ENCODE assay signal across 1 fruit fly cellular context in the genomic region with DNA sequence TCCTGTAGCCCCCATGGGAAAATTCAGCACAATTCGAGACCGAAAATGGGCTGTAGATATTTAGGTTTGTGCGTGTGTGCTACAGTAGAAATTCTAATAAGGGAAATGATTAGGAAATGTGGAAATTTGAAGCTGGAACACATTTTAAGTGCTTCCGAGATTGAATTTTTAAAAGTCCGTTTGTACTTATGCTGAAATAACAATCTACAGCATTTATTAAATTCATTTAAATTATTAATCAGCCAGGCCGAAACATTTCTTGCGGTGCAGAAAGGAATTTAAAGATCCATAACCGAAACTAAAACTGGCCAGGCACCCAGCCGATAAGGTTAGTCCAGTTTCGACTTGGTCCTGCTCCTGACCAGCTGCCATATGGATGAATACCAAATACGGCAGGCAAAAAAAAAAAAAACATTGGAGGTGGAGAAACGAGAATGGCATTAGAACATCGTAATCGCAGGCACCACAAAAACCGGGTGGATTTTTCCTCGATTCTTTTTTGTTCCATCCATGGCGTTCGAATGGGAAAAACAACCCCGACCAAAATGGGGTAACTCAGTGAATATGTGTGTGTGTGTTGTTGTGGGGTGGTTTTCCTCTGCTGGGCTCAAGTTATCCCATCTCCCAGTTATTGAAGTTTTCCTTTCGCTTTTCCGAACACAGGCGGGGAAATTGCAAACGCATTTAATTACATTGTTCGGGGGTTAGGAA.
A peak's percentile ranks its signal among the peaks of the same experiment; 100 is the strongest.
TF ChIP-seq lines count a peak whose summit lies in the region.

No protein-coding gene starts in this region.

TF ChIP-seq in whole organism, embryonic, 481 proteins besides CTCF, POLR2A, EP300 and RAD21 (continued from another document):
- TF ChIP-seq slbo (GFP tag; IDR thresholded peaks at IDR 0.05; lab: Robert Waterston, UW): 0 out of 2 replicates have a peak, but pooled peaks have one; percentile 9
- TF ChIP-seq CG3065 (GFP tag; optimal IDR thresholded peaks at IDR 0.05; lab: Kevin White, UChicago): no peak
- TF ChIP-seq esg (GFP tag; conservative IDR thresholded peaks at IDR 0.05; lab: Robert Waterston, UW): no peak
- peak; percentile 51 for TF ChIP-seq CG13894 (tag; optimal IDR thresholded peaks at IDR 0.05; lab: Kevin White, UChicago)
- peak; percentile 22; the same call in 1 of the 2 replicates for TF ChIP-seq CG6689 (GFP tag; IDR thresholded peaks at IDR 0.05; lab: Robert Waterston, UW)
- TF ChIP-seq tup (GFP tag; optimal IDR thresholded peaks at IDR 0.05; lab: Kevin White, UChicago): no peak
- TF ChIP-seq Oli (tag; optimal IDR thresholded peaks at IDR 0.05; lab: Kevin White, UChicago): peak; percentile 2
- TF ChIP-seq az2 (GFP tag; optimal IDR thresholded peaks at IDR 0.05; lab: Kevin White, UChicago): no peak
- peak; percentile 47 for TF ChIP-seq abd-A (tag; optimal IDR thresholded peaks at IDR 0.05; lab: Kevin White, UChicago)
- peak; percentile 17 for TF ChIP-seq Sox102F (GFP tag; optimal IDR thresholded peaks at IDR 0.05; lab: Kevin White, UChicago)
- peak; percentile 23 for TF ChIP-seq phol (tag; optimal IDR thresholded peaks at IDR 0.05; lab: Kevin White, UChicago)
- no peak for TF ChIP-seq CG18619 (GFP tag; optimal IDR thresholded peaks at IDR 0.05; lab: Kevin White, UChicago)
- TF ChIP-seq sqz (GFP tag; optimal IDR thresholded peaks at IDR 0.05; lab: Kevin White, UChicago): peak; percentile 76
- TF ChIP-seq HLHmδ (GFP tag; optimal IDR thresholded peaks at IDR 0.05; lab: Kevin White, UChicago): no peak
- TF ChIP-seq Med (GFP tag; lab: Kevin White, UChicago): peak; percentile 13
